Worm (Caenorhabditis elegans) whole organism, young adult: ENCODE results near the gene zmp-4.

Experiments used
- C17E4.6 ChIP-seq: fragments of 200-800 bp; sonication (Bioruptor generic); IDR thresholded peaks from 2 replicates; pipeline ENCODE4 v1.3.6; 2022; ENCODE audit warnings: missing genetic modification reagents, missing genetic modification characterization, missing compliant biosample characterization
- F22D6.2 ChIP-seq: sonication (generic microtip); optimal IDR thresholded peaks from 2 replicates; lab custom pipeline; 2016; ENCODE audit warnings: mild to moderate bottlenecking, missing genetic modification characterization, missing compliant biosample characterization
- F33H1.4 ChIP-seq: fragments of 200-800 bp; sonication (Bioruptor generic); IDR thresholded peaks from 2 replicates; pipeline ENCODE4 v1.3.6; 2022; ENCODE audit warnings: missing genetic modification reagents, missing genetic modification characterization, missing compliant biosample characterization
- F39B2.1 ChIP-seq: fragments of 200-800 bp; sonication (Bioruptor generic); IDR thresholded peaks from 2 replicates; pipeline ENCODE4 v1.3.6; 2022; ENCODE audit warnings: missing genetic modification reagents, missing genetic modification characterization, missing compliant biosample characterization
- F49E8.2 ChIP-seq: sonication (generic microtip); optimal IDR thresholded peaks from 3 replicates; lab custom pipeline; 2017; ENCODE audit warnings: missing genetic modification characterization, mild to moderate bottlenecking, missing compliant biosample characterization, antibody characterized with exemption, moderate library complexity; ENCODE audit not compliant: insufficient read depth
- T07F8.4 ChIP-seq: sonication (generic microtip); optimal IDR thresholded peaks from 2 replicates; lab custom pipeline; 2016; ENCODE audit warnings: mild to moderate bottlenecking, missing genetic modification characterization, moderate library complexity, missing compliant biosample characterization
- Y53G8AR.9 ChIP-seq: fragments of 200-800 bp; sonication (Bioruptor generic); conservative IDR thresholded peaks from 2 replicates; pipeline ENCODE4 v1.3.6; 2022; ENCODE audit warnings: missing genetic modification reagents, missing genetic modification characterization, missing compliant biosample characterization
- Y56A3A.18 ChIP-seq: fragments of 200-800 bp; sonication (Bioruptor generic); IDR thresholded peaks from 2 replicates; pipeline ENCODE4 v1.3.6; 2022; ENCODE audit warnings: missing genetic modification reagents, missing genetic modification characterization, missing compliant biosample characterization
- Y67H2A.10 ChIP-seq: fragments of 200-800 bp; sonication (Bioruptor generic); conservative IDR thresholded peaks from 2 replicates; pipeline ENCODE4 v1.3.6; 2022; ENCODE audit warnings: missing genetic modification reagents, missing genetic modification characterization, missing compliant biosample characterization
- ZK185.1 ChIP-seq: sonication (generic microtip); optimal IDR thresholded peaks from 2 replicates; lab custom pipeline; 2016; ENCODE audit warnings: mild to moderate bottlenecking, missing genetic modification characterization, missing compliant biosample characterization; ENCODE audit not compliant: poor library complexity, severe bottlenecking
- ama-1 ChIP-seq, 3 experiments: fragments of 150-350 bp in 1 of 3; sonication (generic microtip) in 2 of 3; optimal IDR thresholded peaks; 2 replicates each; lab custom pipeline; 2014 to 2018; ENCODE audit warnings: missing biosample characterization in 2 of 3, missing genetic modification characterization in 2 of 3, missing genetic modification reagents in 2 of 3
- atf-7 ChIP-seq: sonication (generic microtip); optimal IDR thresholded peaks from 2 replicates; lab custom pipeline; 2017; ENCODE audit warnings: mild to moderate bottlenecking, missing genetic modification characterization, missing compliant biosample characterization
- attf-6 ChIP-seq: fragments of 200-800 bp; sonication (Bioruptor generic); IDR thresholded peaks from 2 replicates; pipeline ENCODE4 v1.3.6; 2022; ENCODE audit warnings: missing genetic modification reagents, missing genetic modification characterization, missing compliant biosample characterization
- ccch-3 ChIP-seq: fragments of 200-800 bp; sonication (Bioruptor generic); optimal IDR thresholded peaks from 2 replicates; lab custom pipeline; 2018; ENCODE audit warnings: mild to moderate bottlenecking, missing genetic modification characterization, missing compliant biosample characterization
- ceh-100 ChIP-seq: fragments of 200-800 bp; sonication (Bioruptor generic); IDR thresholded peaks from 2 replicates; pipeline ENCODE4 v1.3.6; 2022; ENCODE audit warnings: missing genetic modification reagents, missing genetic modification characterization, missing compliant biosample characterization
- ceh-40 ChIP-seq: fragments of 200-800 bp; sonication (Bioruptor generic); IDR thresholded peaks from 2 replicates; pipeline ENCODE4 v1.3.6; 2022; ENCODE audit warnings: missing genetic modification characterization, missing compliant biosample characterization
- efl-1 ChIP-seq: fragments of 150-350 bp; optimal IDR thresholded peaks from 2 replicates; lab custom pipeline; 2014; ENCODE audit warnings: missing biosample characterization, missing genetic modification reagents, missing genetic modification characterization
- gei-17 ChIP-seq: fragments of 200-800 bp; sonication (Bioruptor generic); optimal IDR thresholded peaks from 2 replicates; lab custom pipeline; 2018; ENCODE audit warnings: mild to moderate bottlenecking, missing genetic modification characterization, missing compliant biosample characterization
- hlh-12 ChIP-seq: sonication (generic microtip); optimal IDR thresholded peaks from 2 replicates; lab custom pipeline; 2016; ENCODE audit warnings: missing genetic modification characterization, missing compliant biosample characterization
- hmg-20 ChIP-seq: fragments of 200-800 bp; sonication (Bioruptor generic); IDR thresholded peaks from 2 replicates; pipeline ENCODE4 v1.3.6; 2022; ENCODE audit warnings: missing genetic modification reagents, missing genetic modification characterization, missing compliant biosample characterization
- lag-1 ChIP-seq: fragments of 200-800 bp; sonication (Bioruptor generic); IDR thresholded peaks from 2 replicates; pipeline ENCODE4 v1.3.6; 2022; ENCODE audit warnings: missing genetic modification reagents, missing genetic modification characterization, missing compliant biosample characterization
- lin-26 ChIP-seq: fragments of 200-800 bp; sonication (Bioruptor generic); IDR thresholded peaks from 2 replicates; pipeline ENCODE4 v1.3.6; 2022; ENCODE audit warnings: missing genetic modification reagents, missing genetic modification characterization, missing compliant biosample characterization
- lsy-27 ChIP-seq: sonication (generic microtip); optimal IDR thresholded peaks from 2 replicates; lab custom pipeline; 2017; ENCODE audit warnings: missing genetic modification characterization, mild to moderate bottlenecking, missing compliant biosample characterization, antibody characterized with exemption, missing genotype, borderline replicate concordance; ENCODE audit not compliant: insufficient read depth
- mcd-1 ChIP-seq: fragments of 200-800 bp; sonication (Bioruptor generic); IDR thresholded peaks from 2 replicates; pipeline ENCODE4 v1.3.6; 2022; ENCODE audit warnings: missing genetic modification reagents, missing genetic modification characterization, missing compliant biosample characterization
- mel-28 ChIP-seq: sonication (generic microtip); optimal IDR thresholded peaks from 2 replicates; lab custom pipeline; 2016; ENCODE audit warnings: borderline replicate concordance, mild to moderate bottlenecking, missing genetic modification characterization, missing compliant biosample characterization
- nfya-2 ChIP-seq: fragments of 200-800 bp; sonication (Bioruptor generic); IDR thresholded peaks from 2 replicates; pipeline ENCODE4 v1.3.6; 2022; ENCODE audit warnings: missing genetic modification reagents, missing genetic modification characterization, missing compliant biosample characterization
- nfyb-1 ChIP-seq: fragments of 200-800 bp; sonication (Bioruptor generic); IDR thresholded peaks from 2 replicates; pipeline ENCODE4 v1.3.6; 2022; ENCODE audit warnings: missing genetic modification reagents, missing genetic modification characterization, missing compliant biosample characterization
- nhr-120 ChIP-seq: fragments of 200-800 bp; sonication (Bioruptor generic); IDR thresholded peaks from 2 replicates; pipeline ENCODE4 v1.3.6; 2022; ENCODE audit warnings: missing genetic modification characterization, missing compliant biosample characterization
- pha-4 ChIP-seq: fragments of 150-350 bp; sonication (generic microtip); optimal IDR thresholded peaks from 2 replicates; lab custom pipeline; 2014; ENCODE audit warnings: missing biosample characterization, missing genetic modification reagents, missing genetic modification characterization
- rcor-1 ChIP-seq: fragments of 200-800 bp; sonication (Bioruptor generic); IDR thresholded peaks from 2 replicates; pipeline ENCODE4 v1.3.6; 2022; ENCODE audit warnings: missing genetic modification reagents, missing genetic modification characterization, missing compliant biosample characterization
- rec-8 ChIP-seq, 2 experiments: sonication (generic microtip); optimal IDR thresholded peaks; 2 replicates each; lab custom pipeline; 2016; ENCODE audit warnings: mild to moderate bottlenecking in 2 of 2, missing genetic modification characterization in 2 of 2, missing genetic modification reagents in 2 of 2, missing genotype in 2 of 2, missing biosample characterization in 1 of 2, missing compliant biosample characterization in 1 of 2, moderate library complexity in 1 of 2
- sdz-38 ChIP-seq: sonication (generic microtip); optimal IDR thresholded peaks from 2 replicates; lab custom pipeline; 2016; ENCODE audit warnings: missing genotype, missing genetic modification characterization, missing compliant biosample characterization
- sea-2 ChIP-seq: fragments of 200-800 bp; sonication (Bioruptor generic); IDR thresholded peaks from 2 replicates; pipeline ENCODE4 v1.3.6; 2022; ENCODE audit warnings: missing genetic modification characterization, missing compliant biosample characterization
- snpc-4 ChIP-seq, 5 experiments: fragments of 150-350 bp in 1 of 5; sonication (generic microtip) in 4 of 5; optimal IDR thresholded peaks; 2 replicates each; lab custom pipeline; 2014 to 2018; ENCODE audit warnings: missing genetic modification characterization in 5 of 5, missing biosample characterization in 3 of 5, antibody characterized with exemption in 2 of 5, mild to moderate bottlenecking in 2 of 5, missing compliant biosample characterization in 2 of 5, missing genotype in 2 of 5, moderate library complexity in 2 of 5, missing genetic modification reagents in 1 of 5
- tlf-1 ChIP-seq: fragments of 200-800 bp; sonication (Bioruptor generic); optimal IDR thresholded peaks from 2 replicates; lab custom pipeline; 2018; ENCODE audit warnings: mild to moderate bottlenecking, missing genetic modification characterization, missing compliant biosample characterization
- unc-62 ChIP-seq: fragments of 150-350 bp; optimal IDR thresholded peaks from 2 replicates; lab custom pipeline; 2014; ENCODE audit warnings: missing biosample characterization, missing genetic modification reagents, missing genetic modification characterization
- xnd-1 ChIP-seq: sonication (generic microtip); optimal IDR thresholded peaks from 2 replicates; lab custom pipeline; 2016; ENCODE audit warnings: missing genotype, missing genetic modification reagents, missing genetic modification characterization, missing compliant biosample characterization
- ztf-28 ChIP-seq: fragments of 200-800 bp; sonication (Bioruptor generic); IDR thresholded peaks from 2 replicates; pipeline ENCODE4 v1.3.6; 2022; ENCODE audit warnings: missing genetic modification reagents, missing genetic modification characterization, missing compliant biosample characterization

The zmp-4 gene

DNA sequence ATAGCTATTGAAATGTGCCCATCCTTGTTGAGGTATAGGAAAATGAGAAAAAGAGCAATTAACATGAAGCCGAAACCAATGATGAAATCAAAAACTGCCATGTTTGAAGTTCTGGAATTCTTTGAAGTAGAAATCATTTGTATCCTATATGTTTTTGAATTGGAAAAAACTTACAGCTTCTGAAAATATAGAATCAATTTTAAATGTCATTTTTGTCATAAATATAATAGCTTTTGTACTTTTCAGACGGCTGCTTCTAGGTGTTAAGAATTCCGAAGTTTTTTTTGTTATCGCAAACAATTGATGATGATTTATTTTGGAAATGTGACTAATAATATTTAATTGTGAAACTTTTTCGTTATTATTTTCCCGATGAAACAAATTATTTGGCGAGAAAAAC lies 25.6 kb upstream of the zmp-4 start, which contains the start of gene C30G7.4:
C30G7.4 (minus strand) TSS at position 101 of the 400 bp plus-strand sequence.
- TF ChIP-seq tlf-1 (GFP tag; lab: Kevin White, UChicago) = no peak
- TF ChIP-seq ztf-28 = no peak
- TF ChIP-seq lin-26 (GFP tag; lab: Robert Waterston, UW) = no peak
- no peak for TF ChIP-seq nfyb-1 (GFP tag; lab: Robert Waterston, UW)
- TF ChIP-seq unc-62 = no peak
- no peak for TF ChIP-seq F22D6.2
- TF ChIP-seq C17E4.6 = no peak
- TF ChIP-seq ceh-40 (GFP tag; lab: Robert Waterston, UW) = no peak
- TF ChIP-seq sea-2 (GFP tag; lab: Robert Waterston, UW) = no peak
- no peak for TF ChIP-seq lag-1 (GFP tag; lab: Robert Waterston, UW)
- no peak for TF ChIP-seq Y53G8AR.9 (GFP tag; lab: Robert Waterston, UW)
- TF ChIP-seq, all 124 proteins: peak for 0

- no peak for TF ChIP-seq ccch-3
- no peak for TF ChIP-seq Y56A3A.18
- TF ChIP-seq gei-17 (GFP tag; lab: Kevin White, UChicago) = no peak
- TF ChIP-seq Y67H2A.10 (GFP tag; lab: Robert Waterston, UW) = no peak
- TF ChIP-seq pha-4 (tag; lab: Kevin White, UChicago) = no peak
- TF ChIP-seq F39B2.1 (GFP tag; lab: Robert Waterston, UW) = no peak
Observed at ce11 chrV:14945697-14946096, 24.3 kb upstream of the zmp-4 start, which contains the start of gene C30G7.3. Gene C30G7.3, minus strand, starts transcription at chrV:14945704.

- TF ChIP-seq nhr-120 (GFP tag; lab: Robert Waterston, UW) = no peak
- TF ChIP-seq hlh-12 (tag; lab: Kevin White, UChicago) = no peak
- no peak for TF ChIP-seq xnd-1
- TF ChIP-seq snpc-4 (GFP tag; optimal IDR thresholded peaks at IDR 0.05; lab: Kevin White, UChicago) = no peak
- no peak for TF ChIP-seq snpc-4 (tag; optimal IDR thresholded peaks at IDR 0.05; lab: Kevin White, UChicago)
- TF ChIP-seq sdz-38 (tag; lab: Kevin White, UChicago) = no peak
- no peak for TF ChIP-seq ceh-100 (GFP tag; lab: Robert Waterston, UW)
- no peak for TF ChIP-seq attf-6
- TF ChIP-seq lin-26 (GFP tag; lab: Robert Waterston, UW) = no peak
- no peak for TF ChIP-seq rcor-1 (GFP tag; lab: Robert Waterston, UW)
- TF ChIP-seq efl-1 (GFP tag; lab: Kevin White, UChicago) = no peak
- TF ChIP-seq atf-7 = no peak
- no peak for TF ChIP-seq ama-1 (optimal IDR thresholded peaks at IDR 0.05; lab: Kevin White, UChicago)
- no peak for TF ChIP-seq ama-1 (GFP tag; optimal IDR thresholded peaks at IDR 0.05; lab: Kevin White, UChicago)
- no peak for TF ChIP-seq lsy-27 (tag; lab: Kevin White, UChicago)
- TF ChIP-seq Y53G8AR.9 (GFP tag; lab: Robert Waterston, UW) = no peak
- no peak for TF ChIP-seq mel-28 (tag; lab: Kevin White, UChicago)
Observed at ce11 chrV:14945124-14945523, 23.7 kb upstream of the zmp-4 start.

- TF ChIP-seq snpc-4 (GFP tag; optimal IDR thresholded peaks at IDR 0.05; lab: Kevin White, UChicago) (no peak), snpc-4 (tag; optimal IDR thresholded peaks at IDR 0.05; lab: Kevin White, UChicago) (no peak), F39B2.1 (GFP tag; lab: Robert Waterston, UW) (no peak), hmg-20 (no peak), gei-17 (GFP tag; lab: Kevin White, UChicago) (no peak), F33H1.4 (GFP tag; lab: Robert Waterston, UW) (no peak), mcd-1 (GFP tag; lab: Robert Waterston, UW) (no peak), T07F8.4 (no peak), nfya-2 (no peak), attf-6 (no peak), ZK185.1 (no peak), rec-8 (tag; optimal IDR thresholded peaks at IDR 0.05; lab: Kevin White, UChicago) (no peak), rcor-1 (GFP tag; lab: Robert Waterston, UW) (no peak), F49E8.2 (tag; lab: Kevin White, UChicago) (no peak)
Observed at ce11 chrV:14943774-14944173, 22.4 kb upstream of the zmp-4 start.
